Worm (Caenorhabditis elegans): ENCODE measurements around the gene vha-8.
A peak's percentile ranks its signal among the peaks of the same experiment; 100 is the strongest.

DNA sequence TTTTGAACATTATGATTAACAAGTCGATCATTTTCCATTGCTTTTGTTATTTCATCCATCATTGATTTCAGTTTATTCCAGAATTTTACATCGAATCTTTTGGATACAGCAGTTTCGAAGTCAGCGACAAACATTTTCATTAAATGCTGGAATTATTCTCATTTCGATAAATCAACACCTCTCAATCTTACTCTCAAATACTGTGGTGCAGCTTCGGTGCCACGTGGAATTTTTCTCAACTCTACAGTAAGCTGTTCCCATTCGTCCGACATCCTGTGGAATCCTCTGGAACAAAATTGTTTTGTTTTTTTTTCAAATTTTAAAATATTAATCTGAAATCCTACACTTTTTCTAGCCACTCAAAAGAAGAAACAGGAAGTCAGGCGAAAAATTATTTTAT, 48.7 kb upstream of the vha-8 start, which contains the start of gene smg-7:
- TF ChIP-seq ztf-11 (tag; optimal IDR thresholded peaks at IDR 0.05) (no peak), ama-1 (optimal IDR thresholded peaks at IDR 0.05) (peak; percentile 60), fos-1 (tag; optimal IDR thresholded peaks at IDR 0.05) (no peak), F10B5.3 (tag; optimal IDR thresholded peaks at IDR 0.05) (no peak), zag-1 (tag; optimal IDR thresholded peaks at IDR 0.05) (no peak), dmd-9 (GFP tag; IDR thresholded peaks at IDR 0.05) (no peak), unc-130 (GFP tag; optimal IDR thresholded peaks at IDR 0.05) (no peak)

Measured in whole organism, L4 larva.